Worm (Caenorhabditis elegans): ENCODE results near the gene F33H12.1.
"Not testable (repeated sequence)": the region's sequence is repeated elsewhere in the genome, so short reads cannot be mapped to it uniquely, and the experiment has no call there.

ce11 chrII:2556388-2556787, 43.9 kb upstream of the F33H12.1 start:
- not testable (repeated sequence) for TF ChIP-seq F23B12.7 (tag; optimal IDR thresholded peaks at IDR 0.05; ENCODE audit: insufficient read depth); T26A5.8 (tag; optimal IDR thresholded peaks at IDR 0.05); hmg-20 (GFP tag; IDR thresholded peaks at IDR 0.05)
